Worm (Caenorhabditis elegans): ENCODE results near the gene F26G1.2.

DNA sequence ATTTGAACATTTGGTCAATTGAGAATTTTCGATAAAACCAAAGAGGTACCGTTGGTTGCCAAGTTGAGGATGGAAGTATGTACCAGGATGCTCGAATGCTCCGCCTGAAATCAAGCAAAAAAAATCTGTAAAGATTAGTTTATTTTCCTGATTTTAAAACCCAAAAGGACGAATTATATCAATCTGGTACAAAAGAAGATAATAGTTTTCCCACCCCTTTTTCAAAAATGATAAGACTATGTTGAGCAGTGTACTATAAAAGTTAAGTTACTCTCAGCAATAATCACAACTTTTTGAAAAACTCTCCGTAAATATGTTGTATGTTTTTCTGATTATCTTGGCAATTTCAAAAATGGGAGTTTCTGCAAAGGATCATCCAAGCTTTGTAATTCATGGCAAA lies 4.4 kb upstream of the F26G1.2 start, which contains the start of gene F26G1.3:
- TF ChIP-seq hlh-15 (tag; optimal IDR thresholded peaks at IDR 0.05) (no peak), ref-2 (tag; optimal IDR thresholded peaks at IDR 0.05) (no peak), ceh-45 (GFP tag; IDR thresholded peaks at IDR 0.05) (no peak), nfya-1 (tag; optimal IDR thresholded peaks at IDR 0.05) (no peak), elt-2 (tag; optimal IDR thresholded peaks at IDR 0.05) (no peak), ahr-1 (tag; optimal IDR thresholded peaks at IDR 0.05) (no peak), zip-5 (tag; optimal IDR thresholded peaks at IDR 0.05) (no peak), ceh-9 (tag; optimal IDR thresholded peaks at IDR 0.05) (no peak), unc-42 (tag; optimal IDR thresholded peaks at IDR 0.05) (no peak)
